Worm (Caenorhabditis elegans) whole organism, mixed stage, embryonic: ENCODE results near the gene epic-3.

ENCODE experiments used
- blmp-1 ChIP-seq: fragments of 150-350 bp; optimal IDR thresholded peaks from 2 replicates; lab custom pipeline; 2014; ENCODE audit warnings: missing biosample characterization, missing genetic modification characterization
- nhr-12 ChIP-seq: fragments of 150-350 bp; optimal IDR thresholded peaks from 2 replicates; lab custom pipeline; 2014; ENCODE audit warnings: missing biosample characterization, missing genetic modification characterization
- nhr-237 ChIP-seq: fragments of 150-350 bp; optimal IDR thresholded peaks from 2 replicates; lab custom pipeline; 2014; ENCODE audit warnings: missing biosample characterization, missing genetic modification characterization
- pha-4 ChIP-seq: fragments of 150-350 bp; optimal IDR thresholded peaks from 2 replicates; lab custom pipeline; 2018; ENCODE audit warnings: missing biosample characterization, missing genetic modification reagents, missing genetic modification characterization

ce11 chrIV:1707960-1708359 is 16.2 kb downstream of the epic-3 start:
- TF ChIP-seq blmp-1 (tag; lab: Kevin White, UChicago) (no peak), pha-4 (tag; lab: Kevin White, UChicago) (no peak), nhr-12 (tag; lab: Kevin White, UChicago) (no peak), nhr-237 (tag; lab: Kevin White, UChicago) (no peak)
